Worm (Caenorhabditis elegans) whole organism, early embryonic: Measurements from ENCODE around the gene fbxa-137.

ENCODE experiments used
- B0310.2 ChIP-seq: sonication (generic microtip); optimal IDR thresholded peaks from 2 replicates; lab custom pipeline; 2016; ENCODE audit warnings: mild to moderate bottlenecking, missing genetic modification characterization, missing compliant biosample characterization
- F13C5.2 ChIP-seq: sonication (generic microtip); optimal IDR thresholded peaks from 2 replicates; lab custom pipeline; 2017; ENCODE audit warnings: mild to moderate bottlenecking, missing genetic modification characterization, inconsistent platforms, missing compliant biosample characterization
- aly-1 ChIP-seq: sonication (generic microtip); optimal IDR thresholded peaks from 2 replicates; lab custom pipeline; 2016; ENCODE audit warnings: missing genetic modification characterization, missing compliant biosample characterization
- ama-1 ChIP-seq: fragments of 150-350 bp; optimal IDR thresholded peaks from 2 replicates; lab custom pipeline; 2014
- ceh-13 ChIP-seq: fragments of 200-800 bp; sonication (Bioruptor generic); optimal IDR thresholded peaks from 2 replicates; lab custom pipeline; 2018; ENCODE audit warnings: mild to moderate bottlenecking, missing genetic modification characterization, missing compliant biosample characterization
- ceh-36 ChIP-seq: sonication (generic microtip); optimal IDR thresholded peaks from 2 replicates; lab custom pipeline; 2016; ENCODE audit warnings: missing genetic modification characterization, inconsistent platforms, missing compliant biosample characterization
- ets-7 ChIP-seq: sonication (generic microtip); optimal IDR thresholded peaks from 2 replicates; lab custom pipeline; 2016; ENCODE audit warnings: missing genotype, missing genetic modification characterization, missing compliant biosample characterization
- flt-1 ChIP-seq: fragments of 200-800 bp; sonication (Bioruptor generic); IDR thresholded peaks from 2 replicates; pipeline ENCODE4 v1.3.6; 2022; ENCODE audit warnings: missing genetic modification characterization, missing compliant biosample characterization
- hmbx-1 ChIP-seq: sonication (generic microtip); optimal IDR thresholded peaks from 2 replicates; lab custom pipeline; 2016; ENCODE audit warnings: mild to moderate bottlenecking, missing genetic modification characterization, missing compliant biosample characterization
- hmg-4 ChIP-seq: fragments of 200-800 bp; sonication (Bioruptor generic); optimal IDR thresholded peaks from 2 replicates; lab custom pipeline; 2018; ENCODE audit warnings: mild to moderate bottlenecking, missing genetic modification characterization, missing compliant biosample characterization
- hnd-1 ChIP-seq: sonication (generic microtip); optimal IDR thresholded peaks from 2 replicates; lab custom pipeline; 2016; ENCODE audit warnings: missing genetic modification characterization, missing compliant biosample characterization
- pes-1 ChIP-seq: fragments of 200-800 bp; sonication (Bioruptor generic); IDR thresholded peaks from 2 replicates; pipeline ENCODE4 v1.3.6; 2022; ENCODE audit warnings: missing genetic modification reagents, missing genetic modification characterization, missing compliant biosample characterization
- scrt-1 ChIP-seq: fragments of 200-800 bp; sonication (Bioruptor generic); IDR thresholded peaks from 2 replicates; pipeline ENCODE4 v1.3.6; 2022; ENCODE audit warnings: missing genetic modification characterization, missing compliant biosample characterization
- sea-1 ChIP-seq: fragments of 200-800 bp; sonication (Bioruptor generic); conservative IDR thresholded peaks from 2 replicates; pipeline ENCODE4 v1.3.6; 2022; ENCODE audit warnings: missing genetic modification characterization, missing compliant biosample characterization
- tbx-11 ChIP-seq: fragments of 200-800 bp; sonication (Bioruptor generic); IDR thresholded peaks from 2 replicates; pipeline ENCODE4 v1.3.6; 2022; ENCODE audit warnings: missing genetic modification characterization, missing compliant biosample characterization
- tbx-37 ChIP-seq: fragments of 200-800 bp; sonication (Bioruptor generic); conservative IDR thresholded peaks from 2 replicates; pipeline ENCODE4 v1.3.6; 2022; ENCODE audit warnings: missing genetic modification reagents, missing genetic modification characterization, missing compliant biosample characterization
- tra-4 ChIP-seq: sonication (generic microtip); optimal IDR thresholded peaks from 2 replicates; lab custom pipeline; 2017; ENCODE audit warnings: missing genetic modification characterization, missing compliant biosample characterization

The fbxa-137 gene

ce11 chrV:2278543-2278942 is at the start of gene fbxa-137:
Gene fbxa-137 (plus strand): TSS chrV:2278816.
- TF ChIP-seq flt-1 (GFP tag; lab: Robert Waterston, UW), result no peak
- no peak for TF ChIP-seq tbx-11 (GFP tag; lab: Robert Waterston, UW)
- TF ChIP-seq sea-1 (GFP tag; lab: Robert Waterston, UW), result no peak
- no peak for TF ChIP-seq F13C5.2 (tag; lab: Kevin White, UChicago)
- TF ChIP-seq scrt-1, result no peak
- no peak for TF ChIP-seq B0310.2
- TF ChIP-seq tra-4, result no peak
- TF ChIP-seq aly-1 (tag; lab: Kevin White, UChicago), result no peak
- TF ChIP-seq ama-1 (lab: Kevin White, UChicago), result no peak
- TF ChIP-seq pes-1, result no peak
- TF ChIP-seq ets-7 (tag; lab: Kevin White, UChicago), result no peak
- no peak for TF ChIP-seq ceh-36 (tag; lab: Kevin White, UChicago)
- TF ChIP-seq hnd-1, result no peak
- no peak for TF ChIP-seq tbx-37 (GFP tag; lab: Robert Waterston, UW)
- no peak for TF ChIP-seq ceh-13
- TF ChIP-seq hmbx-1 (tag; lab: Kevin White, UChicago), result no peak
- TF ChIP-seq hmg-4 (GFP tag; lab: Kevin White, UChicago), result no peak

ce11 chrV:2230912-2231311 is 47.7 kb upstream of the fbxa-137 start, which contains the start of gene nhr-134:
Gene nhr-134 (plus strand): TSS chrV:2231223.
- no peak for TF ChIP-seq F13C5.2 (tag; lab: Kevin White, UChicago)
- TF ChIP-seq ama-1 (lab: Kevin White, UChicago), result no peak
- TF ChIP-seq hmbx-1 (tag; lab: Kevin White, UChicago), result no peak
- no peak for TF ChIP-seq tbx-11 (GFP tag; lab: Robert Waterston, UW)
- TF ChIP-seq flt-1 (GFP tag; lab: Robert Waterston, UW), result no peak
- no peak for TF ChIP-seq scrt-1
- TF ChIP-seq tra-4, result no peak
- no peak for TF ChIP-seq B0310.2
- TF ChIP-seq hnd-1, result no peak
- no peak for TF ChIP-seq aly-1 (tag; lab: Kevin White, UChicago)
- no peak for TF ChIP-seq pes-1

- no peak for TF ChIP-seq B0310.2
- no peak for TF ChIP-seq flt-1 (GFP tag; lab: Robert Waterston, UW)
- TF ChIP-seq tbx-37 (GFP tag; lab: Robert Waterston, UW), result no peak
- TF ChIP-seq tra-4, result no peak
- no peak for TF ChIP-seq tbx-11 (GFP tag; lab: Robert Waterston, UW)
- no peak for TF ChIP-seq F13C5.2 (tag; lab: Kevin White, UChicago)
- TF ChIP-seq ama-1 (lab: Kevin White, UChicago), result no peak
- no peak for TF ChIP-seq scrt-1
- TF ChIP-seq hmbx-1 (tag; lab: Kevin White, UChicago), result no peak
- no peak for TF ChIP-seq hnd-1
- TF ChIP-seq hmg-4 (GFP tag; lab: Kevin White, UChicago), result no peak
- no peak for TF ChIP-seq pes-1
- no peak for TF ChIP-seq sea-1 (GFP tag; lab: Robert Waterston, UW)
- TF ChIP-seq aly-1 (tag; lab: Kevin White, UChicago), result no peak
- TF ChIP-seq ceh-13, result no peak
- no peak for TF ChIP-seq ets-7 (tag; lab: Kevin White, UChicago)
- TF ChIP-seq ceh-36 (tag; lab: Kevin White, UChicago), result no peak
Measured at ce11 chrV:2233177-2233576, 45.4 kb upstream of the fbxa-137 start, which contains the start of gene nhr-96. Gene nhr-96 (plus strand): TSS chrV:2233477.

ce11 chrV:2235848-2236247 is 42.8 kb upstream of the fbxa-137 start, which contains the start of gene cyp-33C4:
Gene cyp-33C4 (plus strand): TSS chrV:2236140.
- TF ChIP-seq ets-7 (tag; lab: Kevin White, UChicago) (no peak), scrt-1 (no peak), hmg-4 (GFP tag; lab: Kevin White, UChicago) (no peak), hnd-1 (no peak)

ce11 chrV:2238012-2238411 is 40.6 kb upstream of the fbxa-137 start:
- no peak for TF ChIP-seq tbx-37 (GFP tag; lab: Robert Waterston, UW)
- TF ChIP-seq hnd-1, result no peak
- no peak for TF ChIP-seq F13C5.2 (tag; lab: Kevin White, UChicago)
- TF ChIP-seq hmg-4 (GFP tag; lab: Kevin White, UChicago), result no peak
- TF ChIP-seq scrt-1, result no peak

- TF ChIP-seq hmg-4 (GFP tag; lab: Kevin White, UChicago) (no peak), ceh-13 (no peak), tra-4 (no peak), tbx-11 (GFP tag; lab: Robert Waterston, UW) (no peak), hmbx-1 (tag; lab: Kevin White, UChicago) (no peak), scrt-1 (no peak), aly-1 (tag; lab: Kevin White, UChicago) (no peak), B0310.2 (no peak), ceh-36 (tag; lab: Kevin White, UChicago) (no peak), ets-7 (tag; lab: Kevin White, UChicago) (no peak), tbx-37 (GFP tag; lab: Robert Waterston, UW) (no peak), flt-1 (GFP tag; lab: Robert Waterston, UW) (no peak), hnd-1 (no peak), pes-1 (no peak), F13C5.2 (tag; lab: Kevin White, UChicago) (no peak), ama-1 (lab: Kevin White, UChicago) (no peak), sea-1 (GFP tag; lab: Robert Waterston, UW) (no peak)
Measured at ce11 chrV:2242630-2243029, 36.0 kb upstream of the fbxa-137 start, which contains the start of gene cyp-33C3. Gene cyp-33C3 (plus strand): TSS chrV:2242778.

DNA sequence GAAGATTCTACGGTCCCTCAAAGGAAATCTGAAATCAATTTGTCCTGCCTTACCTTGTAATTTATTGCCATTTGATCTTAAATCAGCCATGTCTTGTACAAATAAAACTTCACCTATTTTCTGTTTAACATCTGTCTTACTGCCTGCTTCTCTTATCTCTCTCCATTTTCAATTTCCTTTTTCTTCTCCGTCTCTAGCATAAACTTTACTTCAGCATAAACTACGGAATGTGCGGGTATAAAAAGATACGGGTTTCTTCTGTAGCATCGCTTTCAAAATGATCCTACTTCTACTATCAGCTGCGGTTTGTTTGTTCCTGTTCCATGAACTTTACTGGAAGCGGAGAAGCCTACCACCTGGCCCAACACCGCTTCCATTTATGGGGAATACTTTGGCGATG is 33.9 kb upstream of the fbxa-137 start, which contains the start of gene cyp-33C5:
cyp-33C5 (plus strand) TSS at position 254 of the 400 bp plus-strand sequence.
- no peak for TF ChIP-seq ceh-36 (tag; lab: Kevin White, UChicago)
- TF ChIP-seq tbx-11 (GFP tag; lab: Robert Waterston, UW), result no peak
- TF ChIP-seq scrt-1, result no peak

DNA sequence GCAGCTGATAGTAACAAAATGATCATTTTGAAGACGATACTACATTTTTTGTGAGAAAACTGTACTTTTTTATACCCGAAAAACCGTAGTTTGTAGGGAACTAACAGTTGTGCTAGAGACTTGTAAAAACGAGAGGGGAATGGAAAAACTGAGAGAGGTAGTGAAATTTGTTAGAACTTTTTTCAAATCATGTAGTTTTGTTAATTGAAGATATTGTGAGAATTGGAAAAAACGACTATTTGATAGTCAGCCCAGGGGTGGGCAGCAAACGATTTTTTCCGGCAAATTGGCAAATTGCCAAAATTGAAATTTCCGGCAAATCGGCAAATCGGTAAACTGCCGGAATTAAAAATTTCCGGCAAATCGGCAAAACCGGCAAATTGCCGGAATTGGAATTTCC is 29.3 kb upstream of the fbxa-137 start, which contains the start of gene cyp-33C6:
cyp-33C6 (minus strand) TSS at position 101 of the 400 bp plus-strand sequence.
- TF ChIP-seq tbx-37 (GFP tag; lab: Robert Waterston, UW), result no peak
- TF ChIP-seq tbx-11 (GFP tag; lab: Robert Waterston, UW), result no peak
- TF ChIP-seq hmg-4 (GFP tag; lab: Kevin White, UChicago), result no peak
- TF ChIP-seq ama-1 (lab: Kevin White, UChicago), result no peak
- TF ChIP-seq hnd-1, result no peak
- TF ChIP-seq ets-7 (tag; lab: Kevin White, UChicago), result no peak
- TF ChIP-seq tra-4, result no peak
- no peak for TF ChIP-seq sea-1 (GFP tag; lab: Robert Waterston, UW)
- no peak for TF ChIP-seq scrt-1
- TF ChIP-seq ceh-36 (tag; lab: Kevin White, UChicago), result no peak
- TF ChIP-seq hmbx-1 (tag; lab: Kevin White, UChicago), result no peak
- TF ChIP-seq ceh-13, result no peak
- no peak for TF ChIP-seq aly-1 (tag; lab: Kevin White, UChicago)
- TF ChIP-seq flt-1 (GFP tag; lab: Robert Waterston, UW), result no peak
- TF ChIP-seq pes-1, result no peak
- no peak for TF ChIP-seq F13C5.2 (tag; lab: Kevin White, UChicago)
- no peak for TF ChIP-seq B0310.2
